Fruit fly (Drosophila melanogaster) whole organism, embryonic: ENCODE measurements around the gene Tbca.

Source experiments
- Ada2b ChIP-seq: fragments of 200-800 bp; sonication (Bioruptor generic); IDR thresholded peaks from 2 replicates; pipeline ENCODE4 v1.3.6; 2022; ENCODE audit warnings: missing biosample characterization, missing genetic modification characterization
- Bgb ChIP-seq: fragments of 200-800 bp; sonication (Bioruptor generic); IDR thresholded peaks from 2 replicates; pipeline ENCODE4 v1.3.6; 2022; ENCODE audit warnings: missing biosample characterization, missing genetic modification characterization; ENCODE audit not compliant: partially characterized antibody
- CG11696 ChIP-seq: fragments of 200-800 bp; sonication (Bioruptor generic); IDR thresholded peaks from 2 replicates; pipeline ENCODE4 v1.3.6; 2022; ENCODE audit warnings: missing biosample characterization, missing genetic modification characterization
- CG12236 ChIP-seq: fragments of 200-800 bp; sonication (Bioruptor generic); optimal IDR thresholded peaks from 2 replicates; lab custom pipeline; 2016; ENCODE audit warnings: missing biosample characterization, missing genetic modification characterization
- CG15011 ChIP-seq: fragments of 200-800 bp; sonication (Bioruptor generic); optimal IDR thresholded peaks from 3 replicates; lab custom pipeline; 2018; ENCODE audit warnings: missing biosample characterization, mild to moderate bottlenecking, missing genetic modification characterization
- CG1603 ChIP-seq: fragments of 200-800 bp; sonication (Bioruptor generic); optimal IDR thresholded peaks from 2 replicates; lab custom pipeline; 2019; ENCODE audit warnings: missing biosample characterization, mild to moderate bottlenecking, missing genetic modification characterization, moderate library complexity
- CG2116 ChIP-seq: fragments of 200-800 bp; sonication (Bioruptor generic); optimal IDR thresholded peaks from 3 replicates; lab custom pipeline; 2018; ENCODE audit warnings: missing biosample characterization, mild to moderate bottlenecking, missing genetic modification characterization
- CG30403 ChIP-seq: fragments of 200-800 bp; sonication (Bioruptor generic); optimal IDR thresholded peaks from 3 replicates; lab custom pipeline; 2016; ENCODE audit warnings: missing biosample characterization, missing genetic modification characterization
- CG34224 ChIP-seq: fragments of 200-800 bp; sonication (Bioruptor generic); IDR thresholded peaks from 3 replicates; pipeline ENCODE4 v1.3.6; 2022; ENCODE audit warnings: missing biosample characterization, missing genetic modification characterization; ENCODE audit not compliant: partially characterized antibody
- CG4424 ChIP-seq: fragments of 200-800 bp; sonication (Bioruptor generic); optimal IDR thresholded peaks from 3 replicates; lab custom pipeline; 2016; ENCODE audit warnings: missing biosample characterization, missing genetic modification characterization
- CG7556 ChIP-seq: fragments of 200-800 bp; sonication (Bioruptor generic); optimal IDR thresholded peaks from 2 replicates; lab custom pipeline; 2017; ENCODE audit warnings: missing biosample characterization, mild to moderate bottlenecking, missing genetic modification characterization
- CG7839 ChIP-seq: fragments of 200-800 bp; sonication (Bioruptor generic); optimal IDR thresholded peaks from 3 replicates; lab custom pipeline; 2018; ENCODE audit warnings: missing biosample characterization, mild to moderate bottlenecking, missing genetic modification characterization, moderate library complexity
- CG8924 ChIP-seq: fragments of 200-800 bp; optimal IDR thresholded peaks from 3 replicates; lab custom pipeline; 2019; ENCODE audit warnings: missing biosample characterization, mild to moderate bottlenecking, missing genetic modification characterization, moderate library complexity
- CTCF ChIP-seq: fragments of 200-800 bp; sonication (Bioruptor generic); optimal IDR thresholded peaks from 2 replicates; lab custom pipeline; 2017; ENCODE audit warnings: missing biosample characterization, mild to moderate bottlenecking, missing genetic modification characterization, moderate library complexity
- CoRest ChIP-seq: fragments of 200-800 bp; sonication (Bioruptor generic); optimal IDR thresholded peaks from 3 replicates; lab custom pipeline; 2018; ENCODE audit warnings: missing biosample characterization, mild to moderate bottlenecking, missing genetic modification characterization, moderate library complexity
- D ChIP-seq, 2 experiments: fragments of 200-800 bp in 1 of 2; fragments of >200 bp in 1 of 2; sonication (Bioruptor generic) in 1 of 2; optimal IDR thresholded peaks; 2 replicates in 1 of 2; 3 replicates in 1 of 2; lab custom pipeline; 2017; ENCODE audit warnings: mild to moderate bottlenecking in 1 of 2, missing biosample characterization in 1 of 2, missing genetic modification characterization in 1 of 2, missing genetic modification reagents in 1 of 2
- Elba2 ChIP-seq: fragments of 200-800 bp; sonication (Bioruptor generic); optimal IDR thresholded peaks from 3 replicates; lab custom pipeline; 2016; ENCODE audit warnings: missing biosample characterization, missing genetic modification characterization
- Gsc ChIP-seq: fragments of 200-800 bp; sonication (Bioruptor generic); IDR thresholded peaks from 2 replicates; pipeline ENCODE4 v1.3.6; 2022; ENCODE audit warnings: missing biosample characterization, missing genetic modification characterization
- HLH4C ChIP-seq: fragments of 200-800 bp; sonication (Bioruptor generic); IDR thresholded peaks from 3 replicates; pipeline ENCODE4 v1.3.6; 2022; ENCODE audit warnings: missing biosample characterization, missing genetic modification characterization; ENCODE audit not compliant: partially characterized antibody
- HLHmδ ChIP-seq: fragments of 200-800 bp; sonication (Bioruptor generic); optimal IDR thresholded peaks from 2 replicates; lab custom pipeline; 2018; ENCODE audit warnings: missing biosample characterization, mild to moderate bottlenecking, missing genetic modification characterization, moderate library complexity
- Hmx ChIP-seq: fragments of 200-800 bp; sonication (Bioruptor generic); optimal IDR thresholded peaks from 2 replicates; lab custom pipeline; 2016; ENCODE audit warnings: missing biosample characterization, missing genetic modification characterization
- Hr78 ChIP-seq, 2 experiments: fragments of 200-800 bp in 1 of 2; fragments of >200 bp in 1 of 2; sonication (Bioruptor generic) in 1 of 2; optimal IDR thresholded peaks; 2 replicates each; lab custom pipeline; 2017 to 2019; ENCODE audit warnings: missing biosample characterization in 2 of 2, missing genetic modification characterization in 2 of 2, mild to moderate bottlenecking in 1 of 2, moderate library complexity in 1 of 2
- Kr ChIP-seq: fragments of 200-800 bp; sonication (Bioruptor generic); optimal IDR thresholded peaks from 2 replicates; lab custom pipeline; 2017; ENCODE audit warnings: missing biosample characterization, mild to moderate bottlenecking, missing genetic modification characterization
- Mad ChIP-seq: fragments of 200-800 bp; sonication (Bioruptor generic); optimal IDR thresholded peaks from 2 replicates; lab custom pipeline; 2016; ENCODE audit warnings: missing biosample characterization, missing genetic modification characterization
- Stat92E ChIP-seq, 3 experiments: fragments of >200 bp in 2 of 3; fragments of 200-800 bp in 1 of 3; sonication (Bioruptor generic) in 1 of 3; optimal IDR thresholded peaks; 2 replicates each; lab custom pipeline; 2017 to 2019; ENCODE audit warnings: missing biosample characterization in 3 of 3, missing genetic modification characterization in 3 of 3, mild to moderate bottlenecking in 1 of 3, moderate library complexity in 1 of 3
- ara ChIP-seq: fragments of 200-800 bp; sonication (Bioruptor generic); IDR thresholded peaks from 2 replicates; pipeline ENCODE4 v1.3.6; 2022; ENCODE audit warnings: missing biosample characterization, missing genetic modification characterization
- bbx ChIP-seq: fragments of 200-800 bp; sonication (Bioruptor generic); IDR thresholded peaks from 2 replicates; pipeline ENCODE4 v1.3.6; 2022; ENCODE audit warnings: missing biosample characterization, missing genetic modification characterization; ENCODE audit not compliant: partially characterized antibody
- bsh ChIP-seq, 2 experiments: fragments of 200-800 bp; sonication (Bioruptor generic); optimal IDR thresholded peaks; 2 replicates each; lab custom pipeline; 2017 to 2018; ENCODE audit warnings: mild to moderate bottlenecking in 2 of 2, missing biosample characterization in 2 of 2, missing genetic modification characterization in 2 of 2, moderate library complexity in 1 of 2
- cad ChIP-seq: fragments of >200 bp; optimal IDR thresholded peaks from 2 replicates; lab custom pipeline; 2017; ENCODE audit warnings: missing biosample characterization, missing genetic modification characterization
- croc ChIP-seq: fragments of 200-800 bp; sonication (Bioruptor generic); conservative IDR thresholded peaks from 3 replicates; pipeline ENCODE4 v1.3.6; 2022; ENCODE audit warnings: missing biosample characterization, missing genetic modification characterization
- crol ChIP-seq: fragments of 200-800 bp; sonication (Bioruptor generic); IDR thresholded peaks from 2 replicates; pipeline ENCODE4 v1.3.6; 2022; ENCODE audit warnings: missing biosample characterization, missing genetic modification characterization
- dmrt11E ChIP-seq: fragments of 200-800 bp; sonication (Bioruptor generic); optimal IDR thresholded peaks from 3 replicates; lab custom pipeline; 2018; ENCODE audit warnings: missing biosample characterization, mild to moderate bottlenecking, missing genetic modification characterization, moderate library complexity
- grau ChIP-seq: fragments of 200-800 bp; optimal IDR thresholded peaks from 3 replicates; lab custom pipeline; 2019; ENCODE audit warnings: missing biosample characterization, mild to moderate bottlenecking, missing genetic modification characterization, moderate library complexity
- insv ChIP-seq, 2 experiments: fragments of 200-800 bp; sonication (Bioruptor generic); optimal IDR thresholded peaks; 3 replicates each; lab custom pipeline; 2016 to 2018; ENCODE audit warnings: missing biosample characterization in 2 of 2, missing genetic modification characterization in 2 of 2
- jing ChIP-seq: fragments of 200-800 bp; sonication (Bioruptor generic); optimal IDR thresholded peaks from 2 replicates; lab custom pipeline; 2018; ENCODE audit warnings: missing biosample characterization, mild to moderate bottlenecking, missing genetic modification characterization
- lov ChIP-seq, 2 experiments: fragments of 200-800 bp in 1 of 2; fragments of >200 bp in 1 of 2; sonication (Bioruptor generic) in 1 of 2; IDR thresholded peaks in 1 of 2; optimal IDR thresholded peaks in 1 of 2; 2 replicates in 1 of 2; 3 replicates in 1 of 2; pipeline versions ENCODE4 v1.3.6 to Lab custom; 2017 to 2022; ENCODE audit warnings: missing biosample characterization in 1 of 2, missing genetic modification characterization in 1 of 2
- rib ChIP-seq: fragments of 200-800 bp; sonication (Bioruptor generic); IDR thresholded peaks from 2 replicates; pipeline ENCODE4 v1.3.6; 2022; ENCODE audit warnings: missing biosample characterization, missing genetic modification characterization
- sens ChIP-seq: fragments of 200-800 bp; sonication (Bioruptor generic); peaks from one replicate; lab custom pipeline; 2016; ENCODE audit warnings: missing biosample characterization, missing genetic modification characterization
- sim ChIP-seq: fragments of 200-800 bp; sonication (Bioruptor generic); IDR thresholded peaks from 2 replicates; pipeline ENCODE4 v1.3.6; 2022; ENCODE audit warnings: missing biosample characterization, missing genetic modification characterization
- sna ChIP-seq: fragments of 200-800 bp; sonication (Bioruptor generic); IDR thresholded peaks from 2 replicates; pipeline ENCODE4 v1.3.6; 2022; ENCODE audit warnings: missing biosample characterization, missing genetic modification characterization; ENCODE audit not compliant: partially characterized antibody
- stc ChIP-seq: fragments of 200-800 bp; sonication (Bioruptor generic); IDR thresholded peaks from 2 replicates; pipeline ENCODE4 v1.3.6; 2022; ENCODE audit warnings: missing biosample characterization, missing genetic modification characterization
- tgo ChIP-seq: fragments of 200-800 bp; sonication (Bioruptor generic); IDR thresholded peaks from 3 replicates; pipeline ENCODE4 v1.3.6; 2022; ENCODE audit warnings: missing biosample characterization, missing genetic modification characterization
- ttk ChIP-seq: fragments of 200-800 bp; sonication (Bioruptor generic); IDR thresholded peaks from 2 replicates; pipeline ENCODE4 v2.1.2; 2022; ENCODE audit warnings: missing biosample characterization, missing genetic modification characterization
- unc-4 ChIP-seq: fragments of 200-800 bp; sonication (Bioruptor generic); IDR thresholded peaks from 2 replicates; pipeline ENCODE4 v1.3.6; 2022; ENCODE audit warnings: missing biosample characterization, missing genetic modification characterization; ENCODE audit not compliant: partially characterized antibody
- vnd ChIP-seq: fragments of 200-800 bp; sonication (Bioruptor generic); IDR thresholded peaks from 3 replicates; pipeline ENCODE4 v1.3.6; 2022; ENCODE audit warnings: missing biosample characterization, missing genetic modification characterization; ENCODE audit not compliant: partially characterized antibody
- vvl ChIP-seq: fragments of 200-800 bp; sonication (Bioruptor generic); IDR thresholded peaks from 2 replicates; pipeline ENCODE4 v1.3.6; 2022; ENCODE audit warnings: missing biosample characterization, missing genetic modification characterization

Tbca gene

dm6 chr3R:31724136-31724535 lies 19.2 kb upstream of the Tbca start (continued):
- no peak for TF ChIP-seq CG12236 (GFP tag; lab: Kevin White, UChicago)
- TF ChIP-seq Ada2b: no peak
- TF ChIP-seq CG2116 (GFP tag; lab: Kevin White, UChicago): no peak
- no peak for TF ChIP-seq Gsc
- TF ChIP-seq CG7839 (tag; lab: Kevin White, UChicago): peak; percentile 1
- no peak for TF ChIP-seq CG34224 (GFP tag; lab: Robert Waterston, UW)
- TF ChIP-seq sim (GFP tag; lab: Robert Waterston, UW): no peak
- no peak for TF ChIP-seq tgo (GFP tag; lab: Robert Waterston, UW)
- no peak for TF ChIP-seq Kr
- TF ChIP-seq Elba2 (GFP tag; lab: Kevin White, UChicago): no peak
- TF ChIP-seq CoRest (tag; lab: Kevin White, UChicago): no peak
- no peak for TF ChIP-seq vnd (GFP tag; lab: Robert Waterston, UW)
- TF ChIP-seq CG7556 (GFP tag; lab: Kevin White, UChicago): peak; percentile 6
- TF ChIP-seq CTCF (GFP tag; lab: Kevin White, UChicago): no peak
- peak; percentile 62 for TF ChIP-seq grau (tag; lab: Kevin White, UChicago)
- no peak for TF ChIP-seq ttk (GFP tag; lab: Robert Waterston, UW)
- no peak for TF ChIP-seq CG8924
- TF ChIP-seq CG15011 (GFP tag; lab: Kevin White, UChicago): no peak
- TF ChIP-seq insv (GFP tag; optimal IDR thresholded peaks at IDR 0.05; lab: Kevin White, UChicago): no peak
- no peak for TF ChIP-seq HLHmδ (GFP tag; lab: Kevin White, UChicago)
- peak in 1 of 2 experiments; percentile 9 for TF ChIP-seq bsh (GFP tag; optimal IDR thresholded peaks at IDR 0.05; lab: Kevin White, UChicago)
- peak; percentile 12 for TF ChIP-seq CG30403
- no peak for TF ChIP-seq HLH4C (GFP tag; lab: Robert Waterston, UW)
- TF ChIP-seq cad: no peak
- no peak for TF ChIP-seq CG4424 (GFP tag; lab: Kevin White, UChicago)
- peak; percentile 25 for TF ChIP-seq dmrt11E (tag; lab: Kevin White, UChicago)

dm6 chr3R:31724580-31725320 lies 18.5 kb upstream of the Tbca start:
- TF ChIP-seq Stat92E (GFP tag; optimal IDR thresholded peaks at IDR 0.05; lab: Kevin White, UChicago) (peak in 1 of 3 experiments; percentile 29), sens (peak; percentile 32), CG34224 (GFP tag; lab: Robert Waterston, UW) (peak; percentile 37; the same call in 1 of the 3 replicates), CG1603 (tag; lab: Kevin White, UChicago) (peak; percentile 15), Mad (GFP tag; lab: Kevin White, UChicago) (no peak), ara (peak; percentile 53; the same call in 1 of the 2 replicates), lov (optimal IDR thresholded peaks at IDR 0.05; lab: Kevin White, UChicago) (no peak), lov (GFP tag; IDR thresholded peaks at IDR 0.05; lab: Robert Waterston, UW) (peak; percentile 59; the same call in 1 of the 3 replicates), bbx (0 out of 2 replicates have a peak, but pooled peaks have one; percentile 9), Hr78 (GFP tag; optimal IDR thresholded peaks at IDR 0.05; lab: Kevin White, UChicago) (peak in 1 of 2 experiments; percentile 54), bsh (GFP tag; optimal IDR thresholded peaks at IDR 0.05; lab: Kevin White, UChicago) (peak in 1 of 2 experiments; percentile 37), sna (GFP tag; lab: Robert Waterston, UW) (peak; percentile 65), D (optimal IDR thresholded peaks at IDR 0.05; lab: Kevin White, UChicago) (peak; percentile 36), D (GFP tag; optimal IDR thresholded peaks at IDR 0.05; lab: Kevin White, UChicago) (no peak), CG11696 (GFP tag; lab: Robert Waterston, UW) (peak; percentile 80), Bgb (GFP tag; lab: Robert Waterston, UW) (peak; percentile 35; the same call in 1 of the 2 replicates), Hmx (GFP tag; lab: Kevin White, UChicago) (no peak), stc (GFP tag; lab: Robert Waterston, UW) (peak; percentile 9; the same call in 1 of the 2 replicates), croc (GFP tag; lab: Robert Waterston, UW) (no peak), rib (GFP tag; lab: Robert Waterston, UW) (0 out of 2 replicates have a peak, but pooled peaks have one; percentile 15), vvl (peak; percentile 66; the same call in 1 of the 2 replicates), jing (no peak), crol (GFP tag; lab: Robert Waterston, UW) (peak; percentile 89), unc-4 (GFP tag; lab: Robert Waterston, UW) (0 out of 2 replicates have a peak, but pooled peaks have one; percentile 16)
